Worm (Caenorhabditis elegans) whole organism, mixed stage, embryonic: ENCODE results near the gene mfsd-12.

Experiments used
- ceh-83 ChIP-seq: fragments of 200-800 bp; sonication (Bioruptor generic); optimal IDR thresholded peaks from 2 replicates; lab custom pipeline; 2018; ENCODE audit warnings: mild to moderate bottlenecking, missing genetic modification characterization, missing compliant biosample characterization
- ces-1 ChIP-seq: fragments of 150-350 bp; optimal IDR thresholded peaks from 2 replicates; lab custom pipeline; 2014; ENCODE audit warnings: missing biosample characterization, missing genetic modification reagents, missing genetic modification characterization
- elt-1 ChIP-seq: sonication (generic microtip); optimal IDR thresholded peaks from 2 replicates; lab custom pipeline; 2017; ENCODE audit warnings: missing genetic modification characterization, mild to moderate bottlenecking, missing compliant biosample characterization, antibody characterized with exemption, moderate library complexity, borderline replicate concordance; ENCODE audit not compliant: insufficient read depth
- elt-3 ChIP-seq: fragments of 150-350 bp; optimal IDR thresholded peaks from 2 replicates; lab custom pipeline; 2014; ENCODE audit warnings: missing biosample characterization, missing genetic modification characterization
- mep-1 ChIP-seq: fragments of 150-350 bp; optimal IDR thresholded peaks from 2 replicates; lab custom pipeline; 2017; ENCODE audit warnings: missing biosample characterization, missing genetic modification reagents, missing genetic modification characterization, inconsistent platforms
- nhr-12 ChIP-seq: fragments of 150-350 bp; optimal IDR thresholded peaks from 2 replicates; lab custom pipeline; 2014; ENCODE audit warnings: missing biosample characterization, missing genetic modification characterization
- nhr-237 ChIP-seq: fragments of 150-350 bp; optimal IDR thresholded peaks from 2 replicates; lab custom pipeline; 2014; ENCODE audit warnings: missing biosample characterization, missing genetic modification characterization
- nhr-76 ChIP-seq: sonication (generic microtip); optimal IDR thresholded peaks from 2 replicates; lab custom pipeline; 2017; ENCODE audit warnings: missing biosample characterization, missing genetic modification characterization
- pha-4 ChIP-seq: fragments of 150-350 bp; optimal IDR thresholded peaks from 2 replicates; lab custom pipeline; 2018; ENCODE audit warnings: missing biosample characterization, missing genetic modification reagents, missing genetic modification characterization
- sem-2 ChIP-seq: fragments of 200-800 bp; sonication (Bioruptor generic); optimal IDR thresholded peaks from 2 replicates; lab custom pipeline; 2018; ENCODE audit warnings: mild to moderate bottlenecking, missing genetic modification characterization, missing compliant biosample characterization
- unc-62 ChIP-seq: fragments of 150-350 bp; optimal IDR thresholded peaks from 2 replicates; lab custom pipeline; 2014; ENCODE audit warnings: missing biosample characterization, missing genetic modification reagents, missing genetic modification characterization

- TF ChIP-seq elt-3 (tag; lab: Kevin White, UChicago) (no peak), pha-4 (no peak), sem-2 (GFP tag; lab: Kevin White, UChicago) (no peak), ceh-83 (GFP tag; lab: Kevin White, UChicago) (no peak), nhr-76 (tag; lab: Kevin White, UChicago) (no peak), unc-62 (GFP tag; lab: Kevin White, UChicago) (no peak), ces-1 (GFP tag; lab: Kevin White, UChicago) (no peak), elt-1 (no peak), mep-1 (tag; lab: Kevin White, UChicago) (no peak), nhr-237 (tag; lab: Kevin White, UChicago) (no peak), nhr-12 (tag; lab: Kevin White, UChicago) (no peak)
These were observed 13.8 kb upstream of the mfsd-12 start, which contains the start of gene ceh-1 for ce11 chrX:4654057-4654456.
